Fruit fly (Drosophila melanogaster) whole organism, embryonic: ENCODE measurements around the gene Vps2.

ENCODE experiments used
- CG10654 ChIP-seq: fragments of 200-800 bp; sonication (Bioruptor generic); optimal IDR thresholded peaks from 2 replicates; lab custom pipeline; 2016; ENCODE audit warnings: missing biosample characterization, missing genetic modification characterization
- CG11695 ChIP-seq: fragments of 200-800 bp; sonication (Bioruptor generic); IDR thresholded peaks from 3 replicates; pipeline ENCODE4 v1.3.6; 2022; ENCODE audit warnings: missing biosample characterization, missing genetic modification characterization
- CG13775 ChIP-seq: fragments of 200-800 bp; sonication (Bioruptor generic); optimal IDR thresholded peaks from 3 replicates; lab custom pipeline; 2017; ENCODE audit warnings: missing biosample characterization, mild to moderate bottlenecking, missing genetic modification characterization
- CG14667 ChIP-seq: fragments of 200-800 bp; sonication (Bioruptor generic); IDR thresholded peaks from 2 replicates; pipeline ENCODE4 v1.3.6; 2022; ENCODE audit warnings: missing biosample characterization, missing genetic modification characterization
- CG14860 ChIP-seq: fragments of 200-800 bp; sonication (Bioruptor generic); IDR thresholded peaks from 3 replicates; pipeline ENCODE4 v1.3.6; 2022; ENCODE audit warnings: missing biosample characterization, missing genetic modification characterization; ENCODE audit not compliant: partially characterized antibody
- CG15269 ChIP-seq: fragments of 200-800 bp; sonication (Bioruptor generic); optimal IDR thresholded peaks from 2 replicates; lab custom pipeline; 2018; ENCODE audit warnings: missing biosample characterization, mild to moderate bottlenecking, missing genetic modification characterization, moderate library complexity
- CG17612 ChIP-seq: fragments of 200-800 bp; sonication (Bioruptor generic); IDR thresholded peaks from 2 replicates; pipeline ENCODE4 v1.3.6; 2022; ENCODE audit warnings: missing biosample characterization, missing genetic modification characterization
- CG1792 ChIP-seq: fragments of 200-800 bp; sonication (Bioruptor generic); optimal IDR thresholded peaks from 2 replicates; lab custom pipeline; 2016; ENCODE audit warnings: missing biosample characterization, missing genetic modification characterization
- CG2889 ChIP-seq: fragments of 200-800 bp; sonication (Bioruptor generic); IDR thresholded peaks from 3 replicates; pipeline ENCODE4 v1.3.6; 2022; ENCODE audit warnings: missing biosample characterization, missing genetic modification characterization
- CG3065 ChIP-seq: fragments of 200-800 bp; sonication (Bioruptor generic); optimal IDR thresholded peaks from 2 replicates; lab custom pipeline; 2016; ENCODE audit warnings: missing biosample characterization, missing genetic modification characterization
- CG3847 ChIP-seq: fragments of 200-800 bp; sonication (Bioruptor generic); IDR thresholded peaks from 2 replicates; pipeline ENCODE4 v1.3.6; 2022; ENCODE audit warnings: missing biosample characterization, missing genetic modification characterization
- CG4360 ChIP-seq: fragments of 200-800 bp; sonication (Bioruptor generic); IDR thresholded peaks from 2 replicates; pipeline ENCODE4 v1.3.6; 2022; ENCODE audit warnings: missing biosample characterization, missing genetic modification characterization
- CG5180 ChIP-seq: fragments of 200-800 bp; sonication (Bioruptor generic); optimal IDR thresholded peaks from 3 replicates; lab custom pipeline; 2017; ENCODE audit warnings: missing biosample characterization, missing genetic modification characterization, mild to moderate bottlenecking, moderate library complexity, missing genetic modification reagents
- CkIIα-i1 ChIP-seq: fragments of 200-800 bp; sonication (Bioruptor generic); IDR thresholded peaks from 2 replicates; pipeline ENCODE4 v1.3.6; 2022; ENCODE audit warnings: missing biosample characterization, missing genetic modification characterization
- CrebB ChIP-seq: fragments of 200-800 bp; sonication (Bioruptor generic); optimal IDR thresholded peaks from 3 replicates; lab custom pipeline; 2018; ENCODE audit warnings: missing biosample characterization, mild to moderate bottlenecking, missing genetic modification characterization
- Doc3 ChIP-seq: fragments of 200-800 bp; sonication (Bioruptor generic); IDR thresholded peaks from 3 replicates; pipeline ENCODE4 v1.3.6; 2022; ENCODE audit warnings: missing biosample characterization, missing genetic modification characterization; ENCODE audit not compliant: partially characterized antibody
- E2f2 ChIP-seq: fragments of 200-800 bp; sonication (Bioruptor generic); IDR thresholded peaks from 2 replicates; pipeline ENCODE4 v1.3.6; 2022; ENCODE audit warnings: missing biosample characterization, missing genetic modification characterization
- Elba2 ChIP-seq: fragments of 200-800 bp; sonication (Bioruptor generic); optimal IDR thresholded peaks from 3 replicates; lab custom pipeline; 2016; ENCODE audit warnings: missing biosample characterization, missing genetic modification characterization
- HLH4C ChIP-seq: fragments of 200-800 bp; sonication (Bioruptor generic); IDR thresholded peaks from 3 replicates; pipeline ENCODE4 v1.3.6; 2022; ENCODE audit warnings: missing biosample characterization, missing genetic modification characterization; ENCODE audit not compliant: partially characterized antibody
- HLHmδ ChIP-seq: fragments of 200-800 bp; sonication (Bioruptor generic); optimal IDR thresholded peaks from 2 replicates; lab custom pipeline; 2018; ENCODE audit warnings: missing biosample characterization, mild to moderate bottlenecking, missing genetic modification characterization, moderate library complexity
- Hmr ChIP-seq: fragments of 200-800 bp; sonication (Bioruptor generic); optimal IDR thresholded peaks from 3 replicates; lab custom pipeline; 2017; ENCODE audit warnings: mild to moderate bottlenecking, missing biosample characterization, missing genetic modification reagents, missing genetic modification characterization
- Hr3 ChIP-seq: fragments of 200-800 bp; sonication (Bioruptor generic); optimal IDR thresholded peaks from 3 replicates; lab custom pipeline; 2016; ENCODE audit warnings: missing biosample characterization, missing genetic modification characterization
- Hsf ChIP-seq: fragments of 200-800 bp; sonication (Bioruptor generic); optimal IDR thresholded peaks from 3 replicates; lab custom pipeline; 2016; ENCODE audit warnings: missing biosample characterization, missing genetic modification characterization
- Mes4 ChIP-seq: fragments of 200-800 bp; sonication (Bioruptor generic); optimal IDR thresholded peaks from 2 replicates; lab custom pipeline; 2016; ENCODE audit warnings: missing biosample characterization, missing genetic modification characterization
- Nf-YA ChIP-seq: fragments of 200-800 bp; sonication (Bioruptor generic); IDR thresholded peaks from 2 replicates; pipeline ENCODE4 v1.3.6; 2022; ENCODE audit warnings: missing biosample characterization, missing genetic modification characterization
- Nf-YB ChIP-seq: fragments of 200-800 bp; sonication (Bioruptor generic); optimal IDR thresholded peaks from 3 replicates; lab custom pipeline; 2019; ENCODE audit warnings: missing biosample characterization, mild to moderate bottlenecking, missing genetic modification characterization, moderate library complexity
- Ravus ChIP-seq: fragments of 200-800 bp; sonication (Bioruptor generic); IDR thresholded peaks from 2 replicates; pipeline ENCODE4 v1.3.6; 2022; ENCODE audit warnings: missing biosample characterization, missing genetic modification characterization
- Rx ChIP-seq: fragments of 200-800 bp; sonication (Bioruptor generic); IDR thresholded peaks from 2 replicates; pipeline ENCODE4 v1.3.6; 2022; ENCODE audit warnings: missing biosample characterization, missing genetic modification characterization
- Taf1 ChIP-seq: fragments of 200-800 bp; sonication (Bioruptor generic); IDR thresholded peaks from 2 replicates; pipeline ENCODE4 v1.3.6; 2022; ENCODE audit warnings: missing biosample characterization, missing genetic modification characterization
- amos ChIP-seq: fragments of 200-800 bp; sonication (Bioruptor generic); IDR thresholded peaks from 2 replicates; pipeline ENCODE4 v1.3.6; 2022; ENCODE audit warnings: missing biosample characterization, missing genetic modification characterization; ENCODE audit not compliant: partially characterized antibody
- aop ChIP-seq: fragments of 200-800 bp; sonication (Bioruptor generic); IDR thresholded peaks from 2 replicates; pipeline ENCODE4 v1.3.6; 2022; ENCODE audit warnings: missing biosample characterization, missing genetic modification characterization
- az2 ChIP-seq: fragments of 200-800 bp; sonication (Bioruptor generic); optimal IDR thresholded peaks from 3 replicates; lab custom pipeline; 2016; ENCODE audit warnings: missing biosample characterization, missing genetic modification characterization
- cato ChIP-seq: fragments of 200-800 bp; sonication (Bioruptor generic); optimal IDR thresholded peaks from 2 replicates; lab custom pipeline; 2016; ENCODE audit warnings: missing biosample characterization, missing genetic modification characterization, borderline replicate concordance
- chn ChIP-seq: fragments of 200-800 bp; sonication (Bioruptor generic); optimal IDR thresholded peaks from 2 replicates; lab custom pipeline; 2016; ENCODE audit warnings: missing biosample characterization, missing genetic modification characterization
- dmrt99B ChIP-seq: fragments of 200-800 bp; sonication (Bioruptor generic); optimal IDR thresholded peaks from 2 replicates; lab custom pipeline; 2018; ENCODE audit warnings: missing biosample characterization, mild to moderate bottlenecking, missing genetic modification characterization, moderate library complexity
- exex ChIP-seq: fragments of 200-800 bp; sonication (Bioruptor generic); optimal IDR thresholded peaks from 4 replicates; lab custom pipeline; 2018; ENCODE audit warnings: missing biosample characterization, mild to moderate bottlenecking, missing genetic modification characterization, moderate library complexity
- gcm ChIP-seq: fragments of 200-800 bp; sonication (Bioruptor generic); optimal IDR thresholded peaks from 2 replicates; lab custom pipeline; 2019; ENCODE audit warnings: missing biosample characterization, mild to moderate bottlenecking, missing genetic modification characterization, moderate library complexity
- gt ChIP-seq: fragments of 200-800 bp; sonication (Bioruptor generic); IDR thresholded peaks from 2 replicates; pipeline ENCODE4 v1.3.6; 2022; ENCODE audit warnings: missing biosample characterization, missing genetic modification characterization
- hth ChIP-seq: fragments of >200 bp; optimal IDR thresholded peaks from 2 replicates; lab custom pipeline; 2017; ENCODE audit warnings: inconsistent platforms
- lbe ChIP-seq: fragments of 200-800 bp; sonication (Bioruptor generic); optimal IDR thresholded peaks from 2 replicates; lab custom pipeline; 2016; ENCODE audit warnings: missing biosample characterization, mild to moderate bottlenecking, missing genetic modification characterization
- lmd ChIP-seq: fragments of 200-800 bp; sonication (Bioruptor generic); IDR thresholded peaks from 2 replicates; pipeline ENCODE4 v1.3.6; 2022; ENCODE audit warnings: missing biosample characterization, missing genetic modification characterization
- lov ChIP-seq, 2 experiments: fragments of 200-800 bp in 1 of 2; fragments of >200 bp in 1 of 2; sonication (Bioruptor generic) in 1 of 2; IDR thresholded peaks in 1 of 2; optimal IDR thresholded peaks in 1 of 2; 2 replicates in 1 of 2; 3 replicates in 1 of 2; pipeline versions ENCODE4 v1.3.6 to Lab custom; 2017 to 2022; ENCODE audit warnings: missing biosample characterization in 1 of 2, missing genetic modification characterization in 1 of 2
- p53 ChIP-seq: fragments of 200-800 bp; sonication (Bioruptor generic); optimal IDR thresholded peaks from 2 replicates; lab custom pipeline; 2016; ENCODE audit warnings: missing biosample characterization, missing genetic modification characterization
- pros ChIP-seq: fragments of 200-800 bp; sonication (Bioruptor generic); optimal IDR thresholded peaks from 3 replicates; lab custom pipeline; 2019; ENCODE audit warnings: missing biosample characterization, mild to moderate bottlenecking, missing genetic modification characterization, moderate library complexity
- pzg ChIP-seq: fragments of 200-800 bp; sonication (Bioruptor generic); optimal IDR thresholded peaks from 3 replicates; lab custom pipeline; 2018; ENCODE audit warnings: missing biosample characterization, mild to moderate bottlenecking, missing genetic modification characterization, moderate library complexity
- scrt ChIP-seq: fragments of 200-800 bp; sonication (Bioruptor generic); optimal IDR thresholded peaks from 2 replicates; lab custom pipeline; 2018; ENCODE audit warnings: missing biosample characterization, mild to moderate bottlenecking, missing genetic modification characterization, moderate library complexity
- trem ChIP-seq: fragments of 200-800 bp; optimal IDR thresholded peaks from 3 replicates; lab custom pipeline; 2019; ENCODE audit warnings: missing biosample characterization, mild to moderate bottlenecking, missing genetic modification characterization, moderate library complexity
- trh ChIP-seq: fragments of 200-800 bp; sonication (Bioruptor generic); optimal IDR thresholded peaks from 2 replicates; lab custom pipeline; 2016; ENCODE audit warnings: missing biosample characterization, missing genetic modification characterization
- zen ChIP-seq: fragments of 200-800 bp; sonication (Bioruptor generic); optimal IDR thresholded peaks from 3 replicates; lab custom pipeline; 2018; ENCODE audit warnings: missing biosample characterization, mild to moderate bottlenecking, missing genetic modification characterization, moderate library complexity

Gene Vps2

dm6 chr3R:26042131-26042885, 10.3 kb upstream of the Vps2 start (continued):
- TF ChIP-seq gt (GFP tag; lab: Robert Waterston, UW) (peak; percentile 84), CG17612 (peak; percentile 96), Rx (GFP tag; lab: Robert Waterston, UW) (peak; percentile 97), CG13775 (peak; percentile 97), CG11695 (peak; percentile 96), CG1792 (peak; percentile 95), p53 (GFP tag; lab: Kevin White, UChicago) (peak; percentile 94), lbe (GFP tag; lab: Kevin White, UChicago) (peak; percentile 92), E2f2 (peak; percentile 78), hth (lab: Kevin White, UChicago) (no peak), CG10654 (GFP tag; lab: Kevin White, UChicago) (peak; percentile 97), Ravus (GFP tag; lab: Robert Waterston, UW) (peak; percentile 91), CG3847 (GFP tag; lab: Robert Waterston, UW) (peak; percentile 96), trem (tag; lab: Kevin White, UChicago) (peak; percentile 87), pros (GFP tag; lab: Kevin White, UChicago) (no peak), Taf1 (GFP tag; lab: Robert Waterston, UW) (peak; percentile 91), amos (GFP tag; lab: Robert Waterston, UW) (no peak), CrebB (tag; lab: Kevin White, UChicago) (peak; percentile 90), CG14667 (peak; percentile 95), chn (GFP tag; lab: Kevin White, UChicago) (peak; percentile 98), Nf-YA (GFP tag; lab: Robert Waterston, UW) (peak; percentile 91), cato (GFP tag; lab: Kevin White, UChicago) (peak; percentile 93), CG4360 (peak; percentile 69), Hsf (peak; percentile 97), az2 (GFP tag; lab: Kevin White, UChicago) (peak; percentile 97), lmd (GFP tag; lab: Robert Waterston, UW) (peak; percentile 97), CkIIα-i1 (GFP tag; lab: Robert Waterston, UW) (peak; percentile 79), gcm (peak; percentile 95), lov (optimal IDR thresholded peaks at IDR 0.05; lab: Kevin White, UChicago) (no peak), lov (GFP tag; IDR thresholded peaks at IDR 0.05; lab: Robert Waterston, UW) (peak; percentile 91), trh (GFP tag; lab: Kevin White, UChicago) (peak; percentile 91), dmrt99B (tag; lab: Kevin White, UChicago) (peak; percentile 95), Hr3 (peak; percentile 94), HLHmδ (GFP tag; lab: Kevin White, UChicago) (no peak), HLH4C (no peak; the same call in 2 of the 3 replicates), CG5180 (peak; percentile 76), CG14860 (GFP tag; lab: Robert Waterston, UW) (no peak), pzg (GFP tag; lab: Kevin White, UChicago) (peak; percentile 33), Mes4 (GFP tag; lab: Kevin White, UChicago) (peak; percentile 96), scrt (GFP tag; lab: Kevin White, UChicago) (peak; percentile 91), Elba2 (GFP tag; lab: Kevin White, UChicago) (peak; percentile 77), CG2889 (peak; percentile 97), Doc3 (no peak), CG3065 (GFP tag; lab: Kevin White, UChicago) (peak; percentile 94), aop (GFP tag; lab: Robert Waterston, UW) (peak; percentile 92), Hmr (GFP tag; lab: Kevin White, UChicago) (peak; percentile 97), exex (tag; lab: Kevin White, UChicago) (peak; percentile 74), CG15269 (peak; percentile 95), zen (tag; lab: Kevin White, UChicago) (peak; percentile 92), Nf-YB (GFP tag; lab: Kevin White, UChicago) (peak; percentile 81)
